Fruit fly (Drosophila melanogaster): ENCODE measurements around the gene CG42399.

Gene CG42399

DNA sequence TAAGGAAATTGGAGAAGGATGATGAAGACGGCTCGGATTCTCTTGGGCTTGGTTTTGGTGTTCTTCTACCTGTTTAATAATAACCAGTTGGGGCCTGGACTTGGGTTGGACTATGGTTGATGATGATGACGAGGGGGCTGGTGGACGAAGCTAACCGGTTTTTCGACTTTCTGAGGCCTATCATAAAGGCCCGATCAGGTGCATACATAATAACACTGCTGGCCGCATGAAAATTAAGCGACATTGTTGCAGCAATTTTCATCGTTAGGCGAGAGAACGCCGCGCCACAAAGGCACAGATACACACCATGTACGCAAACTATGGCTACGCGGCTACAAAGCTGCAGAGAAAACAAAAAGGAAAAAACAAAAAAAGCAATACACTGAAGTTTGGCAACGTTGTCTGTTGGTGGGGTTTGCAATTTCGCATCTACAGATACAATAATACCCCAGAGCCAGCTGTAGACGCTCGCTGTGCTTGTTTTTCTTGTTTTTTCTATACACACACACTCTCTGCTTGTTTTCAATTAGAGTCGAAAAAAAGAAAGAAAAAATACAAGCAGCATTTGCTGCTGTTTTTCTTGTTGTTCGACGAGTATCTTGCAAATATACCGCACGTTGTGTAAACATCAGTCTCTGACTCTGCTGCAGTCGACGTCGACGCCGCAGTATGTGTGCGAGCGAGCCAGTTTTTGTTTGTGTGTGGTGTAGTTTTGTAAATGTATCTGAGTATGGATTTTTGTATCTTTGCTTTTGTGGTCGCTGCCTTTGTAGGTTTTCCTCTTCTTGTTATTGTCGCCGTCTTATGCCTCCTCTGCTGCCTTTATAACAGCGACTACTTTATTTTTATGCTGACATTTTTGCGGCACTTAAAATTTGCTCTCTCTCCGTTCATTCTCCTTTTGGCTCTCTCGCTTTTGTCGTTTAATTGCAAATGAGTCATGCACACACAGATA is 13.3 kb upstream of the CG42399 start (continued):
- TF ChIP-seq Eip78C (GFP tag) (peak; percentile 95), Gug (GFP tag; IDR thresholded peaks at IDR 0.05) (no peak), Met (GFP tag; optimal IDR thresholded peaks at IDR 0.05) (peak; percentile 69), lz (GFP tag; optimal IDR thresholded peaks at IDR 0.05) (peak; percentile 52), salr (GFP tag; optimal IDR thresholded peaks at IDR 0.05) (peak; percentile 83 to 96), cyc (GFP tag; optimal IDR thresholded peaks at IDR 0.05) (no peak), CG10669 (GFP tag; optimal IDR thresholded peaks at IDR 0.05) (peak; percentile 90), CG3919 (GFP tag; optimal IDR thresholded peaks at IDR 0.05) (peak; percentile 85), fkh (GFP tag; optimal IDR thresholded peaks at IDR 0.05) (peak; percentile 100), CG3032 (tag; optimal IDR thresholded peaks at IDR 0.05) (peak; percentile 88), net (GFP tag; optimal IDR thresholded peaks at IDR 0.05) (peak; percentile 96), CG6276 (GFP tag; optimal IDR thresholded peaks at IDR 0.05) (peak; percentile 99), Blimp-1 (GFP tag; optimal IDR thresholded peaks at IDR 0.05) (peak; percentile 66), Ets21C (GFP tag; optimal IDR thresholded peaks at IDR 0.05) (peak; percentile 43), acj6 (GFP tag; optimal IDR thresholded peaks at IDR 0.05) (peak; percentile 62), CG7368 (GFP tag; optimal IDR thresholded peaks at IDR 0.05) (peak; percentile 89), achi (GFP tag; optimal IDR thresholded peaks at IDR 0.05) (peak; percentile 87), fd85E (GFP tag; optimal IDR thresholded peaks at IDR 0.05) (peak; percentile 88), Ets96B (tag; optimal IDR thresholded peaks at IDR 0.05) (peak; percentile 94), dac (GFP tag; optimal IDR thresholded peaks at IDR 0.05) (peak; percentile 94), CG6163 (GFP tag; IDR thresholded peaks at IDR 0.05) (no peak), Hr39 (GFP tag; optimal IDR thresholded peaks at IDR 0.05) (peak; percentile 3), CG8319 (GFP tag; optimal IDR thresholded peaks at IDR 0.05) (peak; percentile 68), CG4318 (GFP tag; optimal IDR thresholded peaks at IDR 0.05) (peak; percentile 50), pdm3 (GFP tag; optimal IDR thresholded peaks at IDR 0.05) (peak; percentile 81), CG11294 (GFP tag; IDR thresholded peaks at IDR 0.05) (no peak), Eip93F (GFP tag; optimal IDR thresholded peaks at IDR 0.05) (peak; percentile 82)

DNA sequence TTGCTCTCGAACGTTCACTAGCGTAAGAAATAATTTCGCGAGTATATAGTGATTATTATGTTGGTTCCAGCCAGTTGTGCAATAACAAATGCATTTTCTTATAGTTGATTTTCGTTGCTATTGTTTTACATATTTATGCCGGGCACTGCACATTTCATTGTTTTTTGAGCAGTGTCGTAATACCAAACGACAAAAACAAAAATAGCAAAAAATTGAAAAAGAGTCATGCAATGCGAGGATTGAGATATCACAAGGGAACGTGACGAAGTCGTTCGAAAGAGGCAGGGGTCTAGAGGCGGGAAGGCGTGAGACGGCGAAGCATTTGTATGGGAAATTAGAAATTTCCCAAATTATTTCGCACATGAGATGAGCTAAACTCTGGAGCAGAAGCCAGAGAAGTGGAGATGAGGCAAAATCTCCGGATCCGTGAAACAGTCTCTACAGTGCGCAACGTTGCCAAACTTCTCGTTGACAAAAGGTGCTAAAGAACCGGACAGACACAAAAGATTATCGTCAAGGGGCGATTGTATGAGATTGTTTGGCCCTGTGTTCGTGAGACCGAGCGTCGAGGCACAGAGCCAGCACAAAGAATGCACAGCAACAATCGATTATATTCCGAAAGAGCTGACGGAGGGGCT is 12.3 kb upstream of the CG42399 start:
- peak; percentile 47 for TF ChIP-seq vri (GFP tag; optimal IDR thresholded peaks at IDR 0.05)
- TF ChIP-seq Sox14 (GFP tag; optimal IDR thresholded peaks at IDR 0.05) = peak; percentile 44
- no peak for TF ChIP-seq CG10631 (GFP tag; optimal IDR thresholded peaks at IDR 0.05)
- no peak for TF ChIP-seq CG1621 (tag; optimal IDR thresholded peaks at IDR 0.05)
- TF ChIP-seq svp (GFP tag) = peak; percentile 86
- TF ChIP-seq CG6808 (GFP tag; optimal IDR thresholded peaks at IDR 0.05) = no peak
- no peak for TF ChIP-seq eg (GFP tag; IDR thresholded peaks at IDR 0.05)
- TF ChIP-seq Met (GFP tag; optimal IDR thresholded peaks at IDR 0.05) = peak; percentile 12
- no peak for TF ChIP-seq achi (GFP tag; optimal IDR thresholded peaks at IDR 0.05)
- TF ChIP-seq CG6854 (GFP tag; optimal IDR thresholded peaks at IDR 0.05) = peak; percentile 16

DNA sequence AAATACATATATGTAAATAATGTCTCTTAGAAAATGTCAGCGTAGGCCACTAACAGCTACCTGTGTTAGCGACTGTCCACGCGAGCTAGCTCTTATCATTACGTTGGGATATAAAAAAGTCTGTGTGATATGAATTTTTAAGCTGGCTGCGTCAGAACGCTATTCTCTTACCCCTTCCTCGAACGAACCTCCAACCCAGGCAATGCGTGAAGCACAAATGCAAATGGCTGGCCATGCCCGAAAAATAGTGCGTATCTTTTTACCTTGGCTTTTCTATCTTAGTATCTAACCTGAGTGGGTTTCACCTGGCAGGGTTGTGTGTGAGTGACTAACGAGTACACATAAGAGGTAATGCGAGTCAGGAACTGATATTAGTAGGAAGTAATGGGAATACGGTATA is 10.1 kb upstream of the CG42399 start:
- TF ChIP-seq Smox (GFP tag; optimal IDR thresholded peaks at IDR 0.05) (no peak), lz (GFP tag; optimal IDR thresholded peaks at IDR 0.05) (no peak), CG6854 (GFP tag; optimal IDR thresholded peaks at IDR 0.05) (no peak), Eip78C (GFP tag) (no peak), Sox102F (GFP tag; optimal IDR thresholded peaks at IDR 0.05) (no peak), fkh (GFP tag; optimal IDR thresholded peaks at IDR 0.05) (peak; percentile 24), Ets96B (tag; optimal IDR thresholded peaks at IDR 0.05) (no peak)
